Worm (Caenorhabditis elegans) whole organism, late embryonic: Measurements from ENCODE around the gene fbxa-142.

Experiments
- F13H6.1 ChIP-seq: sonication (generic microtip); optimal IDR thresholded peaks from 2 replicates; lab custom pipeline; 2016; ENCODE audit warnings: missing genetic modification characterization, missing compliant biosample characterization
- K02D7.2 ChIP-seq: sonication (generic microtip); optimal IDR thresholded peaks from 2 replicates; lab custom pipeline; 2017; ENCODE audit warnings: mild to moderate bottlenecking, missing genetic modification characterization, missing compliant biosample characterization
- ama-1 ChIP-seq: fragments of 150-350 bp; optimal IDR thresholded peaks from 2 replicates; lab custom pipeline; 2014
- fkh-6 ChIP-seq: sonication (generic microtip); optimal IDR thresholded peaks from 2 replicates; lab custom pipeline; 2016; ENCODE audit warnings: missing genetic modification characterization, missing compliant biosample characterization
- nfya-1 ChIP-seq: sonication (generic microtip); optimal IDR thresholded peaks from 2 replicates; lab custom pipeline; 2017; ENCODE audit warnings: missing genetic modification characterization, mild to moderate bottlenecking, missing compliant biosample characterization, antibody characterized with exemption, moderate library complexity
- sox-2 ChIP-seq: fragments of 200-800 bp; sonication (Bioruptor generic); IDR thresholded peaks from 2 replicates; pipeline ENCODE4 v1.3.6; 2022; ENCODE audit warnings: missing genetic modification reagents, missing genetic modification characterization, missing compliant biosample characterization

ce11 chrV:16171721-16172120 lies 40.6 kb upstream of the fbxa-142 start, which contains the start of gene K05D4.9:
- no peak for TF ChIP-seq sox-2
- no peak for TF ChIP-seq K02D7.2 (tag; lab: Kevin White, UChicago)
- no peak for TF ChIP-seq nfya-1 (tag; lab: Kevin White, UChicago)
- TF ChIP-seq ama-1 (lab: Kevin White, UChicago), result no peak
- no peak for TF ChIP-seq fkh-6 (tag; lab: Kevin White, UChicago)
- TF ChIP-seq F13H6.1 (tag; lab: Kevin White, UChicago), result no peak
